Worm (Caenorhabditis elegans) whole organism, young adult: ENCODE data around the gene C28D4.10.

Experiments
- Y79H2A.3 ChIP-seq: fragments of 200-800 bp; sonication (Bioruptor generic); conservative IDR thresholded peaks from 2 replicates; pipeline ENCODE4 v1.3.6; 2022; ENCODE audit warnings: missing genetic modification reagents, missing genetic modification characterization, missing compliant biosample characterization
- ekl-4 ChIP-seq: fragments of 200-800 bp; sonication (Bioruptor generic); IDR thresholded peaks from 2 replicates; pipeline ENCODE4 v1.3.6; 2022; ENCODE audit warnings: missing genetic modification reagents, missing genetic modification characterization, missing compliant biosample characterization
- him-1 ChIP-seq: sonication (generic microtip); optimal IDR thresholded peaks from 2 replicates; lab custom pipeline; 2016; ENCODE audit warnings: missing genotype, missing genetic modification reagents, missing genetic modification characterization, missing compliant biosample characterization
- hmg-20 ChIP-seq: fragments of 200-800 bp; sonication (Bioruptor generic); IDR thresholded peaks from 2 replicates; pipeline ENCODE4 v1.3.6; 2022; ENCODE audit warnings: missing genetic modification reagents, missing genetic modification characterization, missing compliant biosample characterization
- mxl-1 ChIP-seq: sonication (generic microtip); optimal IDR thresholded peaks from 2 replicates; lab custom pipeline; 2016; ENCODE audit warnings: missing genetic modification characterization, missing compliant biosample characterization

DNA sequence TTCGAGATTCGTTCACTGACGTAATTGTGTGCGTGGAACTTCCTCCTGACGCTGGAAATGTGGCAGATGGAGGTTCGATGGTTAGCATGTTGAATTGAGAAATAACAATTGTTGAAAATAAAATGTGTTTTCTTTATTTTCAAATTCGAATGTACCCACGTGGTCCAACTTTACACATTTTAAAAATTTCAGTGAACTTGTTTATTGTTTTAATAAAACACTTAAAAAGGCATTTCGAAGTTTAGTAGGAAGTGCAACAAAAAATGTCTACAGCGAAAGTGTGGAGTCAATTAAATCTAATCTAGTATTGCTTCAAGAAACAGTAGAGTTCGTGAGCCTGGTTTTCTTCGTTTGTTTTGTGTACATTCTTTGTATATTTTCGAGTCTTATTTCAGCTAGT is 28.0 kb downstream of the C28D4.10 start, which contains the start of gene ssp-36:
- TF ChIP-seq him-1, result no peak
- no peak for TF ChIP-seq Y79H2A.3 (GFP tag; lab: Robert Waterston, UW)
- TF ChIP-seq ekl-4 (GFP tag; lab: Robert Waterston, UW), result no peak
- TF ChIP-seq mxl-1 (tag; lab: Kevin White, UChicago), result no peak
- no peak for TF ChIP-seq hmg-20 (GFP tag; lab: Robert Waterston, UW)
